Fruit fly (Drosophila melanogaster): ENCODE measurements around the gene Pka-C3.
A peak's percentile ranks its signal among the peaks of the same experiment; 100 is the strongest.

The Pka-C3 gene

DNA sequence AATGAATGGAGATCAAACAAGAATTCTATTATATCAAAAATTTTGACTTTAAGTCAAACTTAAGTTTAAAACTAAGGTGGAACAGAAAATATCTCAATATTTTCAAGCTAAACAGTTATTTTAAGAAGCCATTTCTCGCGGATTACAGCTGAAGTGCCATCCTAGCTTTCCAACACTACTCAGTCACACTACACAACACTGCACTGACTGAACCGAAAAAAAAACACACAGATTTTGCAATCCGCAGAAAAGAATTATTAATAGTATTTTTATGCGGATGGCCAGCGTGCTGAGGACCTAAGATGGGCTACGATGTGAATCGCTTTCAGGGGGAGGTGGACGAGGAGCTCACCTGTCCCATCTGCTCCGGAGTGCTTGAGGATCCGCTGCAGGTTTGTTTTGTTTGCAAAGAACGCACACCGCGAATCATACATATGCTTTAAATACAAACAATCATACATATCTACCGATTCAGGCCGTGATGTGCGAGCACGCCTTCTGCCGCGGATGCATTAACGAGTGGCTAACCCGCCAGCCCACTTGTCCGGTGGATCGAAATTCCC is 1.9 kb upstream of the Pka-C3 start, which contains the start of gene elgi (continued):
- no peak for TF ChIP-seq CG11294 (GFP tag; IDR thresholded peaks at IDR 0.05)
- peak; percentile 69 for TF ChIP-seq Sox102F (GFP tag; optimal IDR thresholded peaks at IDR 0.05)
- TF ChIP-seq CG16779 (tag; optimal IDR thresholded peaks at IDR 0.05), result no peak
- TF ChIP-seq CG6276 (GFP tag; optimal IDR thresholded peaks at IDR 0.05), result no peak
- TF ChIP-seq Eip75B (GFP tag; optimal IDR thresholded peaks at IDR 0.05), result peak; percentile 68
- peak; percentile 42 for TF ChIP-seq achi (GFP tag; optimal IDR thresholded peaks at IDR 0.05)
- TF ChIP-seq eg (GFP tag; IDR thresholded peaks at IDR 0.05), result peak; percentile 37; the same call in 1 of the 3 replicates
- peak; percentile 78 for TF ChIP-seq esn (GFP tag; optimal IDR thresholded peaks at IDR 0.05)

DNA sequence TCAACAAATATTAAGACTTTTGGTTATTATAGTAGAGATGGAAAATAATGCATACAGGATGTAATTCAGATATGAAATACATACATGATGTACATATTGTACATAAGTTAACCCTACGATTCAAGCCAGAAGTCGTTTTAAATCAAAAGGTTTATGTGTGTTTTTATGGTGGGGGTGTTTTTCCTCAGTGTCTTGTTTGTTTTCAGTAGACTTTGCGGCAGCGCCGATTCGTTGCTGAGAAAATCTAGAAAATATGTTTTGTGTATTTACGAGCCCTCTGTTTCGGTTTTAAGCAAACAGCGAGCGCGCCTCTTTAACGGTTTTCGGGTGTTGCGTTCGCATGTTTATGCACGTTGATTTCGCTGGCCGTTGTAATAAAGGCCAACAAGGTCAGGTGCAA is 705 bp downstream of the Pka-C3 start:
- TF ChIP-seq fkh (GFP tag; optimal IDR thresholded peaks at IDR 0.05), result peak; percentile 58
- no peak for TF ChIP-seq ss (GFP tag; optimal IDR thresholded peaks at IDR 0.05)

- TF ChIP-seq net (GFP tag; optimal IDR thresholded peaks at IDR 0.05) (peak; percentile 6), CG6163 (GFP tag; IDR thresholded peaks at IDR 0.05) (peak; percentile 26; the same call in 1 of the 3 replicates), CG15336 (GFP tag; IDR thresholded peaks at IDR 0.05) (peak; percentile 31; the same call in 1 of the 2 replicates), CG4318 (GFP tag; optimal IDR thresholded peaks at IDR 0.05) (no peak), ss (GFP tag; optimal IDR thresholded peaks at IDR 0.05) (peak in 1 of 2 experiments; percentile 25), CG8119 (GFP tag; IDR thresholded peaks at IDR 0.05) (peak; percentile 59; the same call in 2 of the 3 replicates), CG7368 (GFP tag; optimal IDR thresholded peaks at IDR 0.05) (no peak), dsx (GFP tag; optimal IDR thresholded peaks at IDR 0.05; ENCODE audit: poor library complexity, severe bottlenecking) (peak; percentile 33), svp (GFP tag) (no peak), Eip78C (GFP tag) (peak; percentile 41), CG6276 (GFP tag; optimal IDR thresholded peaks at IDR 0.05) (peak; percentile 3), CG11294 (GFP tag; IDR thresholded peaks at IDR 0.05) (peak; percentile 15; the same call in 1 of the 2 replicates), CG3919 (GFP tag; optimal IDR thresholded peaks at IDR 0.05) (peak; percentile 49), CG3032 (tag; optimal IDR thresholded peaks at IDR 0.05) (peak; percentile 9), Smox (GFP tag; optimal IDR thresholded peaks at IDR 0.05) (no peak), achi (GFP tag; optimal IDR thresholded peaks at IDR 0.05) (peak; percentile 14), lz (GFP tag; optimal IDR thresholded peaks at IDR 0.05) (no peak), CG8319 (GFP tag; optimal IDR thresholded peaks at IDR 0.05) (no peak), CG1621 (tag; optimal IDR thresholded peaks at IDR 0.05) (peak; percentile 51), Lpt (GFP tag; optimal IDR thresholded peaks at IDR 0.05) (no peak), eg (GFP tag; IDR thresholded peaks at IDR 0.05) (peak; percentile 46; the same call in 1 of the 3 replicates)
Observed at dm6 chr3L:15952909-15953308, 1.7 kb downstream of the Pka-C3 start.

dm6 chr3L:15952287-15952686 is 2.3 kb downstream of the Pka-C3 start:
- no peak for TF ChIP-seq acj6 (GFP tag; optimal IDR thresholded peaks at IDR 0.05)
- 0 out of 3 replicates have a peak, but pooled peaks have one; percentile 5 for TF ChIP-seq CG6163 (GFP tag; IDR thresholded peaks at IDR 0.05)
- TF ChIP-seq Met (GFP tag; optimal IDR thresholded peaks at IDR 0.05), result no peak
- no peak for TF ChIP-seq spab (GFP tag; optimal IDR thresholded peaks at IDR 0.05)
- no peak for TF ChIP-seq topi (GFP tag; optimal IDR thresholded peaks at IDR 0.05)
- no peak for TF ChIP-seq Eip93F (GFP tag; optimal IDR thresholded peaks at IDR 0.05)

dm6 chr3L:15940823-15941222 is 13.8 kb downstream of the Pka-C3 start:
- TF ChIP-seq Lpt (GFP tag; optimal IDR thresholded peaks at IDR 0.05) (peak; percentile 95), fd85E (GFP tag; optimal IDR thresholded peaks at IDR 0.05) (peak; percentile 68), CG11294 (GFP tag; IDR thresholded peaks at IDR 0.05) (peak; percentile 88), spab (GFP tag; optimal IDR thresholded peaks at IDR 0.05) (peak; percentile 63), CG6854 (GFP tag; optimal IDR thresholded peaks at IDR 0.05) (no peak), CG8119 (GFP tag; IDR thresholded peaks at IDR 0.05) (peak; percentile 96), Hr4 (GFP tag; optimal IDR thresholded peaks at IDR 0.05) (peak; percentile 98), Met (GFP tag; optimal IDR thresholded peaks at IDR 0.05) (peak; percentile 94), CG10669 (GFP tag; optimal IDR thresholded peaks at IDR 0.05) (peak; percentile 85), CG16779 (tag; optimal IDR thresholded peaks at IDR 0.05) (peak; percentile 71), CG3919 (GFP tag; optimal IDR thresholded peaks at IDR 0.05) (peak; percentile 96), CG34406 (GFP tag; optimal IDR thresholded peaks at IDR 0.05) (peak; percentile 94), net (GFP tag; optimal IDR thresholded peaks at IDR 0.05) (peak; percentile 94), Ets96B (tag; optimal IDR thresholded peaks at IDR 0.05) (peak; percentile 80), CG8632 (GFP tag; optimal IDR thresholded peaks at IDR 0.05) (peak; percentile 90), salr (GFP tag; optimal IDR thresholded peaks at IDR 0.05) (peak; percentile 59 to 93), ss (GFP tag; optimal IDR thresholded peaks at IDR 0.05) (peak in 1 of 2 experiments; percentile 82), Blimp-1 (GFP tag; optimal IDR thresholded peaks at IDR 0.05) (peak; percentile 83), CG4318 (GFP tag; optimal IDR thresholded peaks at IDR 0.05) (peak; percentile 94), CG11902 (GFP tag; optimal IDR thresholded peaks at IDR 0.05) (peak; percentile 77), Smox (GFP tag; optimal IDR thresholded peaks at IDR 0.05) (peak; percentile 90), CG15336 (GFP tag; IDR thresholded peaks at IDR 0.05) (peak; percentile 98), CG6163 (GFP tag; IDR thresholded peaks at IDR 0.05) (peak; percentile 96)

All from whole organism, prepupa.